Worm (Caenorhabditis elegans) whole organism, midembryonic: ENCODE data around the gene F45D11.11.
"Not testable (repeated sequence)": the region's sequence is repeated elsewhere in the genome, so short reads cannot be mapped to it uniquely, and the experiment has no call there.

Source experiments
- T22C8.4 ChIP-seq: fragments of 200-800 bp; sonication (Bioruptor generic); IDR thresholded peaks from 2 replicates; pipeline ENCODE4 v1.3.6; 2022; ENCODE audit warnings: missing genetic modification characterization, missing compliant biosample characterization
- cog-1 ChIP-seq: sonication (generic microtip); optimal IDR thresholded peaks from 2 replicates; lab custom pipeline; 2016; ENCODE audit warnings: missing genetic modification characterization, missing compliant biosample characterization
- flt-1 ChIP-seq: fragments of 200-800 bp; sonication (Bioruptor generic); IDR thresholded peaks from 2 replicates; pipeline ENCODE4 v1.3.6; 2022; ENCODE audit warnings: missing genetic modification characterization, missing compliant biosample characterization
- klf-2 ChIP-seq: fragments of 200-800 bp; sonication (Bioruptor generic); conservative IDR thresholded peaks from 2 replicates; pipeline ENCODE4 v1.3.6; 2022; ENCODE audit warnings: missing genetic modification reagents, missing genetic modification characterization, missing compliant biosample characterization
- med-1 ChIP-seq: sonication (generic microtip); optimal IDR thresholded peaks from 2 replicates; lab custom pipeline; 2017; ENCODE audit warnings: missing genetic modification characterization, mild to moderate bottlenecking, missing compliant biosample characterization, antibody characterized with exemption, missing genetic modification reagents; ENCODE audit not compliant: insufficient read depth
- ref-1 ChIP-seq: fragments of 200-800 bp; sonication (Bioruptor generic); conservative IDR thresholded peaks from 2 replicates; pipeline ENCODE4 v1.3.6; 2022; ENCODE audit warnings: missing genetic modification reagents, missing genetic modification characterization, missing compliant biosample characterization
- tab-1 ChIP-seq: fragments of 200-800 bp; sonication (Bioruptor generic); IDR thresholded peaks from 2 replicates; pipeline ENCODE4 v1.3.6; 2022; ENCODE audit warnings: missing genetic modification characterization, missing compliant biosample characterization
- ztf-23 ChIP-seq: fragments of 200-800 bp; sonication (Bioruptor generic); IDR thresholded peaks from 2 replicates; pipeline ENCODE4 v1.3.6; 2022; ENCODE audit warnings: missing genetic modification reagents, missing genetic modification characterization, missing compliant biosample characterization
- ztf-29 ChIP-seq: fragments of 200-800 bp; sonication (Bioruptor generic); IDR thresholded peaks from 2 replicates; pipeline ENCODE4 v1.3.6; 2022; ENCODE audit warnings: missing genetic modification reagents, missing genetic modification characterization, missing compliant biosample characterization

Gene F45D11.11

DNA sequence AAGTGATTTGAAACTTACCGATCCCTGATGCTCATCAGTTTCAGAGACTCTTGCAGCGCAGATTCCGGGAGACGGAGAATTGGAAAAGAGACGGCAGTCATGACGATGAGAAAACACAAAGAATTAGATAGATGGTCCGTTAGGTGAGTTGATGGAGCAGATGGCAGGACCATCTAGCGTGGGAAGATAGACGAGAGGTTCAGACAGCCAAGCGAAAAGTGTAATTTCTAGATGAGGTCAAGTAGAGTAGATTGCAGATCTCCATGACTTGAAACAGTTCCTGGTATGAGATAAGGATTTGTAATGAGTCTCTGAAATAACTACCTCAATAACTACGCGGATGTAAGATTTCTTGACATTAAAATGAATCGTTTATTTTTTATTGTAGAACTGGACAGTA is at the start of gene F45D11.11:
F45D11.11 (minus strand) TSS at position 101 of the 400 bp plus-strand sequence.
- TF ChIP-seq T22C8.4, tab-1, ref-1 (GFP tag; lab: Robert Waterston, UW): not testable (repeated sequence)

DNA sequence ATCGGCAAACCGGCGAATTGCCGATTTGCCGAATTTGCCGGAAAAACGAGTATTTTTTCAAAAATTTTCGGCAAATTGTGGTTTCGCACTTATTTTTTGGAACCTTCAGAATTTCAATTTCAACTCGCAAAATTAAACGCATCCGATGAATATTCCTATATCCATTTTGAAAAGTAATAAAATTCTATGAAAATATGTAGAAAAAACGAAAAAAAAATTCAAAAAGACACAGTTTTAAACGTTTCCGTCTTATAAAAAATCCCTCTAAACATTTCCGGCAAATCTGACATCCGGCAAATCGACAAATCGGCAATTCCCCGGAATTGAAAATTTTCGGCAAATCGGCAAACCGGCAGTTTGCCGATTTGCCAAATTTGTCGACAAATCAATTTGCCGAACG is 49.7 kb upstream of the F45D11.11 start, which contains the start of gene str-148:
str-148 (plus strand) TSS at position 301 of the 400 bp plus-strand sequence.
- TF ChIP-seq tab-1 (GFP tag; lab: Robert Waterston, UW) (no peak), ztf-29 (GFP tag; lab: Robert Waterston, UW) (no peak), cog-1 (tag; lab: Kevin White, UChicago) (no peak), med-1 (GFP tag; lab: Kevin White, UChicago) (no peak), klf-2 (GFP tag; lab: Robert Waterston, UW) (no peak), T22C8.4 (GFP tag; lab: Robert Waterston, UW) (no peak), ref-1 (GFP tag; lab: Robert Waterston, UW) (no peak), flt-1 (GFP tag; lab: Robert Waterston, UW) (no peak), ztf-23 (GFP tag; lab: Robert Waterston, UW) (no peak)

DNA sequence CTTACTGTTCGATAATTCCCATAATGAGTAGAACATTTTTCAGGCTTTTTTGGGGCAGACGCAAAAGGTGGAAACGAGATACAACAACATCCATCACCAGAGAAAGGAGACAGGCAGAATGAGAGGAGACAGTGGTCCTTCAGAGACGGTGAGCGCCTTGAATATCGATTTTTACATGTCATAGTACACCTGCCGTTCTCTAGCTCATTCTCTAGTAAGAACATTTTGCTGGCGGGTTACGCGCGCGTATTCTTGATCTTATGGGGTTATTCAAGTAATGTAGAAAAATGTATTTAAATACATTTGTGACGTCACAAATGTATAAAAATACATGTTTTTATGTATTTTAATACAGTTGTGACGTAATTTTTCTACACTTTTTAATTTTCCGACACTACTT is 47.9 kb upstream of the F45D11.11 start, which contains the start of gene fbxb-45:
fbxb-45 (minus strand) TSS at position 101 of the 400 bp plus-strand sequence.
- TF ChIP-seq T22C8.4 (GFP tag; lab: Robert Waterston, UW), result peak; percentile 58

DNA sequence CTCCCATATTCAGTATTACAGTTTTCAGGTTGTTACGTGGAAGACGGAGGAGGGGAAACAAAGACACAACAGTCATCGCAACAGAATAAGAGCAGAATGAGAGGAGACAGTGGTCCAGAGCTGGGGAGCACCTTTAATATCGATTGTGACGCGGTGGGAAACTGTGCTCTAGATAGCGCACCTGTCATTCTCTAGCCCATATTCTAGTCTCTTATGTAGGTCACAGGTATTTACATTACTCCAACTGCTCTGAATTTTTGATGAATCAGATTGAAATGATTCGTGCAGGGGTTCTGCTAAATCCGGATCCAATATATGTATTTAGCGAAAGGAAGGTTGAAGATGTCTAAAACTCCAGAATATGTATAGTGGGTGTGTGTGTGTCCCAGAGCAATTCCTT is 46.2 kb upstream of the F45D11.11 start, which contains the start of gene fbxb-41:
fbxb-41 (minus strand) TSS at position 101 of the 400 bp plus-strand sequence.
- TF ChIP-seq klf-2 (GFP tag; lab: Robert Waterston, UW), result no peak
- no peak for TF ChIP-seq cog-1 (tag; lab: Kevin White, UChicago)
- no peak for TF ChIP-seq tab-1 (GFP tag; lab: Robert Waterston, UW)
- no peak for TF ChIP-seq med-1 (GFP tag; lab: Kevin White, UChicago)
- TF ChIP-seq flt-1 (GFP tag; lab: Robert Waterston, UW), result no peak
- TF ChIP-seq T22C8.4 (GFP tag; lab: Robert Waterston, UW), result no peak
- TF ChIP-seq ref-1 (GFP tag; lab: Robert Waterston, UW), result no peak
- no peak for TF ChIP-seq ztf-29 (GFP tag; lab: Robert Waterston, UW)
- TF ChIP-seq ztf-23 (GFP tag; lab: Robert Waterston, UW), result no peak

DNA sequence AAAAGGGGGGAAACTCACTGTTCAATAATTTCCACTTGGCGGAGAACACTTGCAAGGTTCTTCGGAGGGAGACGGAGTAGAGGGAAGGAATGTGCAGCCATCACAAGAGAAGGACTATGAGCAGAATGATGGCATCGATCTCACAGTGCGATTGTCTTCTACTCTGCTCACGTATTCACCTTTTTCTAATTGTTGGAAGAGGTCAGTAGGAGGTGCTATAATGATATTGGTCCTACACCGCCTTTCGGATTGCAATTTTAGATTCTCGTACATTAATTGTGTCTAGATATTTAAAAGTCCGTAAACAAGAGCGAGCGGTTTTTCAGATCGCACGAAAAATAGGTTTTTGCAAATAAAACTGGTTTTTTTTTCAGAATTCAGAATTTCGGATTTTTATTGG is 44.5 kb upstream of the F45D11.11 start, which contains the start of gene fbxb-39:
fbxb-39 (minus strand) TSS at position 101 of the 400 bp plus-strand sequence.
- no peak for TF ChIP-seq cog-1 (tag; lab: Kevin White, UChicago)
- TF ChIP-seq ztf-29 (GFP tag; lab: Robert Waterston, UW), result no peak

DNA sequence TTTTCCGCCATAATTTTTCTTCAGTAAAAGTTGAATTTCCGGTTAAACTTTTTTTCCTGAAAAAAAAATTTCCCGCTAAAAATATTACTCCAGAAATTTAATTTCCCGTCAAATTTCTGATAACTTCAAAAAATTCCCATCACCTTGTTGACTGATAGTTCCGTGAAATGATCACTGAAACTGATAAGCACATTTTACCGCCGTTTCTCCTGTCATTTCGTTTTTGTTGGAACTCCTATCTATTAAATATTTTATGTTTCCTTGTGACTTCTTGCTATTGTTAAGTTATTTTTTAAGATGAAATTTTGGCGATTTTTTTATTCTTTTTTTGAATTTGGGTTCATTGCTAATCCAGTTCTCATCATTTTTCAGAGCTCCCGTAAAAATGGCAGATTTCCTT is 32.6 kb upstream of the F45D11.11 start, which contains the start of gene math-34:
math-34 (plus strand) TSS at position 371 of the 400 bp plus-strand sequence.
- TF ChIP-seq med-1 (GFP tag; lab: Kevin White, UChicago) (no peak), tab-1 (GFP tag; lab: Robert Waterston, UW) (no peak), ztf-23 (GFP tag; lab: Robert Waterston, UW) (no peak), T22C8.4 (GFP tag; lab: Robert Waterston, UW) (no peak), cog-1 (tag; lab: Kevin White, UChicago) (no peak), flt-1 (GFP tag; lab: Robert Waterston, UW) (no peak), ref-1 (GFP tag; lab: Robert Waterston, UW) (no peak), ztf-29 (GFP tag; lab: Robert Waterston, UW) (no peak), klf-2 (GFP tag; lab: Robert Waterston, UW) (no peak)

DNA sequence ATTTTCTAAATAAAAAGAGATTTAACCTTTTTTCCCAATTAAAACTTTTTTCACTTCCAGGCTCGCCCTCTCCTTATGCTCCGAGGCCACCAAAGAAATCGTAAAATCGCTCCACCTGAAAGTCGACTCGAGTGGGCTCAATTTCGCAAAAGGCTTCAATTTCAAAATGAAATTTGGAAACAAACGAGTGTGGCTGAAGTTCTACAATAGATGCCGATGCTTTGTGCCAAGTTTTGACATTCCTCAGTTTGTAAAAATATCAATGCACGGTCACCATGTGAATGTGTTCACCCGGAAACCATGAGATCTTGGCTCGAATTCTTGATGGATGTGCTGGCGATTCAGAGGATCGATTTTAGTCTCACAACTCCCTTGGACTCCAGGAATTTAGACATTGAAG is 30.7 kb upstream of the F45D11.11 start, which contains the start of gene M01D1.12:
M01D1.12 (plus strand) TSS at position 301 of the 400 bp plus-strand sequence.
- TF ChIP-seq tab-1 (GFP tag; lab: Robert Waterston, UW) (no peak), T22C8.4 (GFP tag; lab: Robert Waterston, UW) (no peak), cog-1 (tag; lab: Kevin White, UChicago) (no peak), ref-1 (GFP tag; lab: Robert Waterston, UW) (no peak), ztf-23 (GFP tag; lab: Robert Waterston, UW) (no peak)

DNA sequence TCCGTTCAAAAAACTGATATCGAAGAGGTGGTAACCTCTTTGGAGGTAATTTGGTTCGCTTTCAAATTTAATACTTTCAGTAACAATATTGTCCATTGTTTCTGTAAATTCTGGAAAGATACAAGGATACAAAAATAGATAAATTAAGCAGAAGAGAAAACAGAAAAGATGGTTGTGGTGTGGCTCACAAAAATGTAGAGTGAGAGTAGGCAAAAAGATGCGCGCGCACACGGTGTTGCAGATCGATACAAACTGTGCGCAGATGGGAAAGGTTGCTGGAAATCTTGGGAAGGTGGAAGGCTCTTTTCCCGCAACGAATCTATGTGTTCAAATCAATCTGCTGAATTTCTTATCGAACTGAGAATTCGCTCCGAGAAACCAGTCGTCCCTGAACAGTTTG is 28.7 kb upstream of the F45D11.11 start, which contains the start of gene btb-11:
btb-11 (minus strand) TSS at position 101 of the 400 bp plus-strand sequence.
- TF ChIP-seq flt-1 (GFP tag; lab: Robert Waterston, UW); cog-1 (tag; lab: Kevin White, UChicago); med-1 (GFP tag; lab: Kevin White, UChicago): not testable (repeated sequence)

DNA sequence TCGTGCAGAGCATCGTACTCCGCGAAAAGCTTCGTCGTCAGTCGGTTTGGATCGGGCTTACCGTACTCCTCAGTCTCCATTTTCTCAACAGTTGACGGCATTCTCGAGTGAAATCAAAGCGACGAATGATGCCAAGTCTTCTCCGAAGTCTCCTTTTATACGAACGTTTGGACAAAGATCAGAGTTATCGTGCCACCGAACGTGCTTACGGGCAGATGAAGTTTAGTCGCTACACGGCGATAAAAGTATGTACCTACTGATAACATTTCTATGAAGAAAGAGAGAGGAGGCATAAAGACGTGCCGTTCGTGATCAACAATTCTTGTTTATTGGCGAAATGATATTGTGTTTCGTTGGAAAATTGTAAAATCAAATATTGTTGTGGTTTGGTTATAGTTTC is 10.4 kb upstream of the F45D11.11 start, which contains the start of gene F45D11.14:
F45D11.14 (minus strand) TSS at position 101 of the 400 bp plus-strand sequence.
- not testable (repeated sequence) for TF ChIP-seq ref-1 (GFP tag; lab: Robert Waterston, UW); T22C8.4 (GFP tag; lab: Robert Waterston, UW); cog-1 (tag; lab: Kevin White, UChicago)

DNA sequence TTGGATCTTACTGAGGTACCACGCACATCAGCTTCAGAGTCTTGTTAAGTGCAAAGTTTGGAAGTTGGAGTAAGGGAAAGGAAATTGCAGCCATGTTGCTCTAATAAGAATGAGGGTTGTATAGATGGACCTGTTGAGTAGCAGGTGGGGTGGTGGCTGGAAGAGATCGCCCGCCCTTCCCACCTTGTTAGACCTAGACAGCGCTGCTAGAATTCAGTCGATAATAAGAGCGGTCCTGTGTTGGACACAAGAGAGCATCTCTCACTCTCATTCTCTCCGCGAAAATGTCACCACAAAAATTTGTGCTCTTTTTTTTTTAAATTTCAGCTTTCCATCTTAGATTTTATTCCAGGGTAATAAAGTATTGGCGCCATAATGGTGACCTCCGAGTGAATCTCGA is 5.3 kb upstream of the F45D11.11 start, which contains the start of the genes fbxb-30 and F45D11.5:
fbxb-30 (minus strand) TSS at position 101 of the 400 bp plus-strand sequence.
F45D11.5 (plus strand) TSS at position 352 of the 400 bp plus-strand sequence.
- no peak for TF ChIP-seq ztf-29 (GFP tag; lab: Robert Waterston, UW)
- no peak for TF ChIP-seq klf-2 (GFP tag; lab: Robert Waterston, UW)
- TF ChIP-seq T22C8.4 (GFP tag; lab: Robert Waterston, UW), result no peak
- no peak for TF ChIP-seq cog-1 (tag; lab: Kevin White, UChicago)
- TF ChIP-seq ztf-23 (GFP tag; lab: Robert Waterston, UW), result no peak
- no peak for TF ChIP-seq flt-1 (GFP tag; lab: Robert Waterston, UW)
- TF ChIP-seq ref-1 (GFP tag; lab: Robert Waterston, UW), result no peak
- no peak for TF ChIP-seq tab-1 (GFP tag; lab: Robert Waterston, UW)
- no peak for TF ChIP-seq med-1 (GFP tag; lab: Kevin White, UChicago)
